Fruit fly (Drosophila melanogaster): Measurements from ENCODE around the gene indra.

The indra gene

DNA sequence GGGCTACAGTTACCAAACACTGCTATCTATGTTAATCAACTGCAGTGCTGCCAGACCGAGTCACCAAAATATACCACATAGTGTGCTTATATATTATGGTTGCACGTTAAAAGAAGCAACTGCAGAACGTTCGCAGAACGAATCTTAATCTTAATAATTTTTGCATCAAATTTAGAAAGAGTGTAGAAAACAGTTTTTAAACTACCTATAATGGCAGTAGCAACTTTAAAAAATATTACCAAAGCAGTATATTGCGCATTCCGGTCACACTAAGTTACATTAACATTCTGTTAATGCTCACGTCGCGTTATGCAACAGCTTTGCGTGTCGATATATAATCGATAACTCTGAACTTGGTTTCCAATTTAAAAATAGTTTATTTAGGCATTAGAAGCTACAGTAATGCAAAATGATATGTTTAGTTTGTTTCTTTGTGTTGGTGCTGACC lies at the start of gene indra (continued):
- peak in 1 of 2 experiments; percentile 54 for TF ChIP-seq insv (GFP tag; optimal IDR thresholded peaks at IDR 0.05)
- peak; percentile 67 for TF ChIP-seq CG12391 (tag; optimal IDR thresholded peaks at IDR 0.05)
- no peak for TF ChIP-seq Gug (GFP tag; IDR thresholded peaks at IDR 0.05)
- TF ChIP-seq CG31224 (GFP tag; IDR thresholded peaks at IDR 0.05) = no peak
- peak; percentile 39 for TF ChIP-seq CG15479 (GFP tag; optimal IDR thresholded peaks at IDR 0.05)
- peak; percentile 81 for TF ChIP-seq Sin3A (optimal IDR thresholded peaks at IDR 0.05)
- TF ChIP-seq C15 (GFP tag; IDR thresholded peaks at IDR 0.05) = no peak
- TF ChIP-seq CG2889 (GFP tag; IDR thresholded peaks at IDR 0.05) = 0 out of 3 replicates have a peak, but pooled peaks have one; percentile 21
- no peak for TF ChIP-seq CG14441 (GFP tag; IDR thresholded peaks at IDR 0.05)
- no peak for TF ChIP-seq en (GFP tag; optimal IDR thresholded peaks at IDR 0.05)
- TF ChIP-seq CG11695 (GFP tag; IDR thresholded peaks at IDR 0.05) = no peak
- TF ChIP-seq onecut (GFP tag; IDR thresholded peaks at IDR 0.05) = no peak
- TF ChIP-seq CG31441 (GFP tag; IDR thresholded peaks at IDR 0.05) = no peak; the same call in 1 of the 2 replicates
- TF ChIP-seq aop (GFP tag; IDR thresholded peaks at IDR 0.05) = no peak
- TF ChIP-seq CG10366 (GFP tag; IDR thresholded peaks at IDR 0.05) = no peak
- peak; percentile 59 for TF ChIP-seq Dip3 (GFP tag; optimal IDR thresholded peaks at IDR 0.05)
- TF ChIP-seq nom (GFP tag; optimal IDR thresholded peaks at IDR 0.05) = no peak
- TF ChIP-seq CG43689 (GFP tag; IDR thresholded peaks at IDR 0.05) = no peak
- TF ChIP-seq rib (GFP tag; IDR thresholded peaks at IDR 0.05) = no peak
- TF ChIP-seq zen (tag; optimal IDR thresholded peaks at IDR 0.05) = peak; percentile 46
- no peak for TF ChIP-seq Dek (tag; optimal IDR thresholded peaks at IDR 0.05)
- TF ChIP-seq CG33557 (GFP tag; optimal IDR thresholded peaks at IDR 0.05) = peak; percentile 45
- TF ChIP-seq pfk (GFP tag; optimal IDR thresholded peaks at IDR 0.05) = no peak
- TF ChIP-seq CG17328 (GFP tag; IDR thresholded peaks at IDR 0.05) = peak; percentile 55
- no peak for TF ChIP-seq kni (GFP tag; optimal IDR thresholded peaks at IDR 0.05)
- TF ChIP-seq Stat92E (GFP tag; optimal IDR thresholded peaks at IDR 0.05) = no peak
- no peak for TF ChIP-seq Lpt (GFP tag; optimal IDR thresholded peaks at IDR 0.05)
- 0 out of 3 replicates have a peak, but pooled peaks have one; percentile 53 for TF ChIP-seq mld (GFP tag; IDR thresholded peaks at IDR 0.05; ENCODE audit: partially characterized antibody)
- TF ChIP-seq CG2202 (tag; optimal IDR thresholded peaks at IDR 0.05) = no peak
- peak; percentile 75 for TF ChIP-seq Ets97D (GFP tag; optimal IDR thresholded peaks at IDR 0.05)
- no peak for TF ChIP-seq CG10321 (GFP tag; IDR thresholded peaks at IDR 0.05)
- no peak for TF ChIP-seq ase (GFP tag; IDR thresholded peaks at IDR 0.05)
- peak; percentile 62 for TF ChIP-seq CG1792 (GFP tag; optimal IDR thresholded peaks at IDR 0.05)
- no peak for TF ChIP-seq Hr78 (GFP tag; optimal IDR thresholded peaks at IDR 0.05)
- TF ChIP-seq ssp (GFP tag; IDR thresholded peaks at IDR 0.05) = no peak
- no peak for TF ChIP-seq kah (GFP tag; optimal IDR thresholded peaks at IDR 0.05)
- no peak for TF ChIP-seq odd (GFP tag; optimal IDR thresholded peaks at IDR 0.05)
- TF ChIP-seq hbn (GFP tag; IDR thresholded peaks at IDR 0.05; ENCODE audit: partially characterized antibody) = peak; percentile 50; the same call in 1 of the 2 replicates
- peak; percentile 56; the same call in 2 of the 3 replicates for TF ChIP-seq CG11560 (tag; IDR thresholded peaks at IDR 0.05)
- TF ChIP-seq CG6654 (GFP tag; optimal IDR thresholded peaks at IDR 0.05) = no peak
- peak; percentile 73 for TF ChIP-seq gem (tag; optimal IDR thresholded peaks at IDR 0.05)
- TF ChIP-seq B-H2 (GFP tag; optimal IDR thresholded peaks at IDR 0.05) = no peak
- peak; percentile 31; the same call in 1 of the 2 replicates for TF ChIP-seq CG11247 (GFP tag; IDR thresholded peaks at IDR 0.05)
- peak; percentile 59 for TF ChIP-seq CG30020 (tag; optimal IDR thresholded peaks at IDR 0.05)
- TF ChIP-seq Hsf (GFP tag; optimal IDR thresholded peaks at IDR 0.05) = peak; percentile 36
- peak; percentile 55; the same call in 1 of the 2 replicates for TF ChIP-seq CG9215 (GFP tag; IDR thresholded peaks at IDR 0.05)
- TF ChIP-seq CHES-1-like (GFP tag; optimal IDR thresholded peaks at IDR 0.05) = peak; percentile 74
- TF ChIP-seq CG1647 (GFP tag; optimal IDR thresholded peaks at IDR 0.05) = peak; percentile 58
- TF ChIP-seq pho (GFP tag; optimal IDR thresholded peaks at IDR 0.05) = peak; percentile 63
- no peak for TF ChIP-seq klu (GFP tag; IDR thresholded peaks at IDR 0.05)
- TF ChIP-seq CG12942 (GFP tag; optimal IDR thresholded peaks at IDR 0.05) = peak; percentile 36

Data from whole organism, embryonic.